Worm (Caenorhabditis elegans): ENCODE data around the gene str-18.
A peak's percentile ranks its signal among the peaks of the same experiment; 100 is the strongest.

str-18 gene

ce11 chrV:15773141-15773540 is 31.4 kb upstream of the str-18 start, which contains the start of gene nhr-60:
Gene nhr-60 (minus strand): TSS chrV:15773241.
- no peak for TF ChIP-seq mab-9 (GFP tag; IDR thresholded peaks at IDR 0.05)
- TF ChIP-seq egl-13 (tag; optimal IDR thresholded peaks at IDR 0.05) = no peak
- TF ChIP-seq snpc-4 (tag; optimal IDR thresholded peaks at IDR 0.05) = no peak
- no peak for TF ChIP-seq irx-1 (tag; optimal IDR thresholded peaks at IDR 0.05)
- TF ChIP-seq ets-5 (GFP tag; IDR thresholded peaks at IDR 0.05) = no peak
- no peak for TF ChIP-seq grh-1 (GFP tag; IDR thresholded peaks at IDR 0.05)
- TF ChIP-seq unc-86 (tag; optimal IDR thresholded peaks at IDR 0.05) = no peak
- TF ChIP-seq unc-130 (tag; optimal IDR thresholded peaks at IDR 0.05) = no peak
- TF ChIP-seq unc-62 (GFP tag; optimal IDR thresholded peaks at IDR 0.05) = no peak
- TF ChIP-seq mdl-1 (tag; optimal IDR thresholded peaks at IDR 0.05) = no peak
- TF ChIP-seq unc-30 (tag; optimal IDR thresholded peaks at IDR 0.05) = no peak
- TF ChIP-seq C34B4.2 (tag; optimal IDR thresholded peaks at IDR 0.05) = no peak
- TF ChIP-seq pag-3 (tag; optimal IDR thresholded peaks at IDR 0.05; ENCODE audit: borderline replicate concordance, insufficient read depth) = no peak
- no peak for TF ChIP-seq lin-13 (GFP tag; optimal IDR thresholded peaks at IDR 0.05)
- TF ChIP-seq ztf-11 (tag; optimal IDR thresholded peaks at IDR 0.05) = no peak
- no peak for TF ChIP-seq tbx-2 (tag; optimal IDR thresholded peaks at IDR 0.05)
- TF ChIP-seq swsn-7 (tag; optimal IDR thresholded peaks at IDR 0.05) = no peak
- no peak for TF ChIP-seq vab-15 (tag; optimal IDR thresholded peaks at IDR 0.05)

ce11 chrV:15769072-15769471 is 27.3 kb upstream of the str-18 start, which contains the start of gene F57A10.4:
Gene F57A10.4 (plus strand): TSS chrV:15769438.
- TF ChIP-seq sptf-1 (tag; optimal IDR thresholded peaks at IDR 0.05) (no peak), efl-1 (optimal IDR thresholded peaks at IDR 0.05) (no peak), efl-1 (GFP tag; optimal IDR thresholded peaks at IDR 0.05 in 1 of 2) (peak in 1 of 2 experiments; percentile 81), sup-37 (GFP tag; optimal IDR thresholded peaks at IDR 0.05) (no peak)

- peak; percentile 17; the same call in 1 of the 2 replicates for TF ChIP-seq nhr-19 (GFP tag; conservative IDR thresholded peaks at IDR 0.05)
Measured at ce11 chrV:15767385-15767784, 25.6 kb upstream of the str-18 start.

- TF ChIP-seq efl-3 (GFP tag; optimal IDR thresholded peaks at IDR 0.05) (peak; percentile 60), nhr-85 (tag) (peak; percentile 98), pax-3 (tag; optimal IDR thresholded peaks at IDR 0.05) (peak; percentile 80), mdl-1 (tag; optimal IDR thresholded peaks at IDR 0.05) (peak in 1 of 2 experiments; percentile 88), irx-1 (tag; optimal IDR thresholded peaks at IDR 0.05) (peak; percentile 92), ama-1 (optimal IDR thresholded peaks at IDR 0.05) (peak; percentile 53), nhr-76 (tag; optimal IDR thresholded peaks at IDR 0.05) (no peak), lin-14 (GFP tag; optimal IDR thresholded peaks at IDR 0.05) (peak; percentile 95), nhr-47 (tag; optimal IDR thresholded peaks at IDR 0.05) (peak; percentile 97), ces-1 (GFP tag; optimal IDR thresholded peaks at IDR 0.05) (no peak), nhr-84 (tag; optimal IDR thresholded peaks at IDR 0.05) (no peak), ceh-8 (GFP tag; optimal IDR thresholded peaks at IDR 0.05) (peak; percentile 86), nhr-11 (tag; optimal IDR thresholded peaks at IDR 0.05) (peak; percentile 90), tbx-2 (tag; optimal IDR thresholded peaks at IDR 0.05) (peak; percentile 94), ets-5 (GFP tag; IDR thresholded peaks at IDR 0.05) (no peak), zag-1 (tag; optimal IDR thresholded peaks at IDR 0.05) (peak; percentile 58), fkh-10 (GFP tag; optimal IDR thresholded peaks at IDR 0.05) (peak; percentile 75), skn-1 (tag; optimal IDR thresholded peaks at IDR 0.05) (peak; percentile 91), vab-15 (tag; optimal IDR thresholded peaks at IDR 0.05) (no peak), lin-13 (GFP tag; optimal IDR thresholded peaks at IDR 0.05) (peak; percentile 91), egl-13 (tag; optimal IDR thresholded peaks at IDR 0.05) (peak; percentile 92), sptf-1 (tag; optimal IDR thresholded peaks at IDR 0.05) (no peak), mef-2 (tag; optimal IDR thresholded peaks at IDR 0.05) (peak; percentile 45), pag-3 (tag; optimal IDR thresholded peaks at IDR 0.05; ENCODE audit: borderline replicate concordance, insufficient read depth) (no peak), nhr-71 (tag; optimal IDR thresholded peaks at IDR 0.05) (peak; percentile 96), efl-1 (optimal IDR thresholded peaks at IDR 0.05) (peak; percentile 97 to 99), efl-1 (GFP tag; optimal IDR thresholded peaks at IDR 0.05 in 1 of 2) (peak; percentile 99 to 100), elt-3 (tag; optimal IDR thresholded peaks at IDR 0.05) (peak in 5 of 6 experiments; percentile 25 to 90 (median 45)), sup-37 (GFP tag; optimal IDR thresholded peaks at IDR 0.05) (peak; percentile 80), C04F5.9 (tag; optimal IDR thresholded peaks at IDR 0.05) (peak; percentile 66), nhr-237 (tag; optimal IDR thresholded peaks at IDR 0.05) (peak; percentile 50), ceh-88 (GFP tag; IDR thresholded peaks at IDR 0.05) (peak; percentile 69; the same call in 1 of the 2 replicates), lsy-2 (tag; optimal IDR thresholded peaks at IDR 0.05) (peak; percentile 94 to 95), ceh-90 (tag; optimal IDR thresholded peaks at IDR 0.05) (peak; percentile 60), tlp-1 (tag; optimal IDR thresholded peaks at IDR 0.05) (no peak), unc-30 (tag; optimal IDR thresholded peaks at IDR 0.05) (no peak)
Measured at ce11 chrV:15766122-15766594, 24.4 kb upstream of the str-18 start, which contains the start of the genes haf-3 and F57A10.2. Gene haf-3 (minus strand): TSS chrV:15766172. Gene F57A10.2 (plus strand): TSS chrV:15766575.

All from whole organism, L1 larva.